Fruit fly (Drosophila melanogaster) whole organism, embryonic: ENCODE results near the gene CG12054.

Source experiments
- Atf-2 ChIP-seq: fragments of 200-800 bp; sonication (Bioruptor generic); optimal IDR thresholded peaks from 2 replicates; lab custom pipeline; 2016; ENCODE audit warnings: missing biosample characterization, missing genetic modification characterization
- CG10431 ChIP-seq: fragments of 200-800 bp; sonication (Bioruptor generic); optimal IDR thresholded peaks from 3 replicates; lab custom pipeline; 2018; ENCODE audit warnings: missing biosample characterization, mild to moderate bottlenecking, missing genetic modification characterization
- CG10543 ChIP-seq: fragments of 200-800 bp; sonication (Bioruptor generic); optimal IDR thresholded peaks from 3 replicates; lab custom pipeline; 2017; ENCODE audit warnings: missing biosample characterization, mild to moderate bottlenecking, missing genetic modification characterization, moderate library complexity
- CG11456 ChIP-seq: fragments of 200-800 bp; sonication (Bioruptor generic); IDR thresholded peaks from 3 replicates; pipeline ENCODE4 v1.3.6; 2022; ENCODE audit warnings: missing biosample characterization, missing genetic modification characterization
- CG11723 ChIP-seq: fragments of 200-800 bp; sonication (Bioruptor generic); optimal IDR thresholded peaks from 2 replicates; lab custom pipeline; 2017; ENCODE audit warnings: missing biosample characterization, mild to moderate bottlenecking, missing genetic modification characterization
- CG12071 ChIP-seq: fragments of 200-800 bp; sonication (Bioruptor generic); optimal IDR thresholded peaks from 3 replicates; lab custom pipeline; 2018; ENCODE audit warnings: missing biosample characterization, mild to moderate bottlenecking, missing genetic modification characterization
- CG13287 ChIP-seq: fragments of 200-800 bp; sonication (Bioruptor generic); IDR thresholded peaks from 2 replicates; pipeline ENCODE4 v1.3.6; 2022; ENCODE audit warnings: missing biosample characterization, missing genetic modification characterization; ENCODE audit not compliant: partially characterized antibody
- CG13894 ChIP-seq: fragments of 200-800 bp; sonication (Bioruptor generic); optimal IDR thresholded peaks from 3 replicates; lab custom pipeline; 2018; ENCODE audit warnings: missing biosample characterization, mild to moderate bottlenecking, missing genetic modification characterization, moderate library complexity
- CG15601 ChIP-seq: fragments of 200-800 bp; sonication (Bioruptor generic); optimal IDR thresholded peaks from 3 replicates; lab custom pipeline; 2019; ENCODE audit warnings: missing biosample characterization, mild to moderate bottlenecking, missing genetic modification characterization, moderate library complexity
- CG15696 ChIP-seq: fragments of 200-800 bp; sonication (Bioruptor generic); optimal IDR thresholded peaks from 2 replicates; lab custom pipeline; 2019; ENCODE audit warnings: missing biosample characterization, mild to moderate bottlenecking, missing genetic modification characterization, moderate library complexity
- CG16779 ChIP-seq: fragments of 200-800 bp; sonication (Bioruptor generic); IDR thresholded peaks from 2 replicates; pipeline ENCODE4 v1.3.6; 2022; ENCODE audit warnings: missing biosample characterization, missing genetic modification characterization
- CG1792 ChIP-seq: fragments of 200-800 bp; sonication (Bioruptor generic); optimal IDR thresholded peaks from 2 replicates; lab custom pipeline; 2016; ENCODE audit warnings: missing biosample characterization, missing genetic modification characterization
- CG9876 ChIP-seq: fragments of 200-800 bp; sonication (Bioruptor generic); optimal IDR thresholded peaks from 2 replicates; lab custom pipeline; 2016; ENCODE audit warnings: missing biosample characterization, missing genetic modification characterization
- Chrac-16 ChIP-seq: fragments of 200-800 bp; sonication (Bioruptor generic); optimal IDR thresholded peaks from 3 replicates; lab custom pipeline; 2016; ENCODE audit warnings: missing biosample characterization, missing genetic modification characterization
- Dbx ChIP-seq: fragments of 200-800 bp; sonication (Bioruptor generic); IDR thresholded peaks from 3 replicates; pipeline ENCODE4 v1.3.6; 2022; ENCODE audit warnings: missing biosample characterization, missing genetic modification characterization
- Dip3 ChIP-seq: fragments of 200-800 bp; sonication (Bioruptor generic); optimal IDR thresholded peaks from 3 replicates; lab custom pipeline; 2016; ENCODE audit warnings: missing biosample characterization, missing genetic modification characterization
- HLH54F ChIP-seq: fragments of 200-800 bp; sonication (Bioruptor generic); optimal IDR thresholded peaks from 3 replicates; lab custom pipeline; 2016; ENCODE audit warnings: missing biosample characterization, missing genetic modification characterization
- Meics ChIP-seq: fragments of 200-800 bp; sonication (Bioruptor generic); optimal IDR thresholded peaks from 2 replicates; lab custom pipeline; 2017; ENCODE audit warnings: missing biosample characterization, mild to moderate bottlenecking, missing genetic modification characterization
- NC2α ChIP-seq: fragments of 200-800 bp; sonication (Bioruptor generic); optimal IDR thresholded peaks from 2 replicates; lab custom pipeline; 2016; ENCODE audit warnings: missing biosample characterization, missing genetic modification characterization
- NK7.1 ChIP-seq: fragments of 200-800 bp; sonication (Bioruptor generic); optimal IDR thresholded peaks from 3 replicates; lab custom pipeline; 2016; ENCODE audit warnings: missing biosample characterization, missing genetic modification characterization
- Nf-YB ChIP-seq: fragments of 200-800 bp; sonication (Bioruptor generic); optimal IDR thresholded peaks from 3 replicates; lab custom pipeline; 2019; ENCODE audit warnings: missing biosample characterization, mild to moderate bottlenecking, missing genetic modification characterization, moderate library complexity
- Ravus ChIP-seq: fragments of 200-800 bp; sonication (Bioruptor generic); IDR thresholded peaks from 2 replicates; pipeline ENCODE4 v1.3.6; 2022; ENCODE audit warnings: missing biosample characterization, missing genetic modification characterization
- Xbp1 ChIP-seq: fragments of 200-800 bp; sonication (Bioruptor generic); optimal IDR thresholded peaks from 3 replicates; lab custom pipeline; 2016; ENCODE audit warnings: missing biosample characterization, mild to moderate bottlenecking, missing genetic modification characterization
- ara ChIP-seq: fragments of 200-800 bp; sonication (Bioruptor generic); IDR thresholded peaks from 2 replicates; pipeline ENCODE4 v1.3.6; 2022; ENCODE audit warnings: missing biosample characterization, missing genetic modification characterization
- chn ChIP-seq: fragments of 200-800 bp; sonication (Bioruptor generic); optimal IDR thresholded peaks from 2 replicates; lab custom pipeline; 2016; ENCODE audit warnings: missing biosample characterization, missing genetic modification characterization
- dati ChIP-seq: fragments of 200-800 bp; sonication (Bioruptor generic); IDR thresholded peaks from 2 replicates; pipeline ENCODE4 v1.3.6; 2022; ENCODE audit warnings: missing biosample characterization, missing genetic modification characterization
- dm ChIP-seq: fragments of 200-800 bp; sonication (Bioruptor generic); optimal IDR thresholded peaks from 3 replicates; lab custom pipeline; 2016; ENCODE audit warnings: missing biosample characterization, missing genetic modification characterization
- gro ChIP-seq: fragments of 200-800 bp; sonication (Bioruptor generic); optimal IDR thresholded peaks from 2 replicates; lab custom pipeline; 2016; ENCODE audit warnings: missing biosample characterization, missing genetic modification characterization
- h ChIP-seq: fragments of >200 bp; optimal IDR thresholded peaks from 2 replicates; lab custom pipeline; 2017
- hb ChIP-seq: fragments of 200-800 bp; sonication (Bioruptor generic); IDR thresholded peaks from 3 replicates; pipeline ENCODE4 v1.3.6; 2022; ENCODE audit warnings: missing biosample characterization, missing genetic modification characterization; ENCODE audit not compliant: partially characterized antibody
- insv ChIP-seq, 2 experiments: fragments of 200-800 bp; sonication (Bioruptor generic); optimal IDR thresholded peaks; 3 replicates each; lab custom pipeline; 2016 to 2018; ENCODE audit warnings: missing biosample characterization in 2 of 2, missing genetic modification characterization in 2 of 2
- lab ChIP-seq: fragments of 200-800 bp; sonication (Bioruptor generic); optimal IDR thresholded peaks from 3 replicates; lab custom pipeline; 2017; ENCODE audit warnings: missing biosample characterization, missing genetic modification characterization, mild to moderate bottlenecking, moderate library complexity, missing genetic modification reagents
- lov ChIP-seq, 2 experiments: fragments of 200-800 bp in 1 of 2; fragments of >200 bp in 1 of 2; sonication (Bioruptor generic) in 1 of 2; IDR thresholded peaks in 1 of 2; optimal IDR thresholded peaks in 1 of 2; 2 replicates in 1 of 2; 3 replicates in 1 of 2; pipeline versions ENCODE4 v1.3.6 to Lab custom; 2017 to 2022; ENCODE audit warnings: missing biosample characterization in 1 of 2, missing genetic modification characterization in 1 of 2
- mld ChIP-seq: fragments of 200-800 bp; sonication (Bioruptor generic); IDR thresholded peaks from 3 replicates; pipeline ENCODE4 v1.3.6; 2022; ENCODE audit warnings: missing biosample characterization, missing genetic modification characterization; ENCODE audit not compliant: partially characterized antibody
- odd ChIP-seq: fragments of 200-800 bp; sonication (Bioruptor generic); optimal IDR thresholded peaks from 2 replicates; lab custom pipeline; 2017; ENCODE audit warnings: missing biosample characterization, mild to moderate bottlenecking, missing genetic modification characterization
- pb ChIP-seq: fragments of 200-800 bp; sonication (Bioruptor generic); optimal IDR thresholded peaks from 3 replicates; lab custom pipeline; 2016; ENCODE audit warnings: missing biosample characterization, missing genetic modification characterization
- pho ChIP-seq: fragments of 200-800 bp; sonication (Bioruptor generic); optimal IDR thresholded peaks from 2 replicates; lab custom pipeline; 2016; ENCODE audit warnings: missing biosample characterization, missing genetic modification characterization
- ranshi ChIP-seq: fragments of 200-800 bp; sonication (Bioruptor generic); IDR thresholded peaks from 2 replicates; pipeline ENCODE4 v1.3.6; 2022; ENCODE audit warnings: missing biosample characterization, missing genetic modification characterization
- repo ChIP-seq: fragments of 200-800 bp; sonication (Bioruptor generic); optimal IDR thresholded peaks from 2 replicates; lab custom pipeline; 2016; ENCODE audit warnings: missing biosample characterization, missing genetic modification characterization
- sc ChIP-seq, 3 experiments: fragments of >200 bp in 2 of 3; fragments of 200-800 bp in 1 of 3; sonication (Bioruptor generic) in 1 of 3; optimal IDR thresholded peaks; 2 replicates in 2 of 3; 3 replicates in 1 of 3; lab custom pipeline; 2017; ENCODE audit warnings: mild to moderate bottlenecking in 1 of 3, missing biosample characterization in 1 of 3, missing genetic modification characterization in 1 of 3, missing genetic modification reagents in 1 of 3
- scrt ChIP-seq: fragments of 200-800 bp; sonication (Bioruptor generic); optimal IDR thresholded peaks from 2 replicates; lab custom pipeline; 2018; ENCODE audit warnings: missing biosample characterization, mild to moderate bottlenecking, missing genetic modification characterization, moderate library complexity
- sens-2 ChIP-seq: fragments of 200-800 bp; sonication (Bioruptor generic); IDR thresholded peaks from 2 replicates; pipeline ENCODE4 v1.3.6; 2022; ENCODE audit warnings: missing biosample characterization, missing genetic modification characterization
- toy ChIP-seq: fragments of 200-800 bp; sonication (Bioruptor generic); IDR thresholded peaks from 2 replicates; pipeline ENCODE4 v1.3.6; 2022; ENCODE audit warnings: missing biosample characterization, missing genetic modification characterization
- trh ChIP-seq: fragments of 200-800 bp; sonication (Bioruptor generic); optimal IDR thresholded peaks from 2 replicates; lab custom pipeline; 2016; ENCODE audit warnings: missing biosample characterization, missing genetic modification characterization
- wdn ChIP-seq: fragments of 200-800 bp; sonication (Bioruptor generic); IDR thresholded peaks from 2 replicates; pipeline ENCODE4 v1.3.6; 2022; ENCODE audit warnings: missing biosample characterization, missing genetic modification characterization
- wek ChIP-seq: fragments of 200-800 bp; sonication (Bioruptor generic); optimal IDR thresholded peaks from 3 replicates; lab custom pipeline; 2018; ENCODE audit warnings: missing biosample characterization, mild to moderate bottlenecking, missing genetic modification characterization, moderate library complexity
- zfh1 ChIP-seq: fragments of 200-800 bp; sonication (Bioruptor generic); IDR thresholded peaks from 3 replicates; pipeline ENCODE4 v1.3.6; 2022; ENCODE audit warnings: missing biosample characterization, missing genetic modification characterization
- zfh2 ChIP-seq: fragments of 200-800 bp; sonication (Bioruptor generic); optimal IDR thresholded peaks from 2 replicates; lab custom pipeline; 2016; ENCODE audit warnings: missing biosample characterization, missing genetic modification characterization

The CG12054 gene

dm6 chr3R:31218997-31219992, 1.2 kb upstream of the CG12054 start, which contains the start of gene ATPsynC (continued):
- TF ChIP-seq wek (GFP tag; lab: Kevin White, UChicago) (peak; percentile 17), sens-2 (GFP tag; lab: Robert Waterston, UW) (no peak), CG13287 (GFP tag; lab: Robert Waterston, UW) (no peak), NK7.1 (GFP tag; lab: Kevin White, UChicago) (no peak), CG16779 (GFP tag; lab: Robert Waterston, UW) (no peak), scrt (peak; percentile 24), zfh1 (GFP tag; lab: Robert Waterston, UW) (no peak), CG15601 (peak; percentile 73), dm (GFP tag; lab: Kevin White, UChicago) (peak; percentile 39), lov (optimal IDR thresholded peaks at IDR 0.05; lab: Kevin White, UChicago) (no peak), lov (GFP tag; IDR thresholded peaks at IDR 0.05; lab: Robert Waterston, UW) (no peak), CG11456 (no peak), pb (GFP tag; lab: Kevin White, UChicago) (peak; percentile 51), odd (GFP tag; lab: Kevin White, UChicago) (peak; percentile 59), CG11723 (GFP tag; lab: Kevin White, UChicago) (peak; percentile 5), ranshi (no peak), sc (optimal IDR thresholded peaks at IDR 0.05; lab: Kevin White, UChicago) (no peak), sc (GFP tag; optimal IDR thresholded peaks at IDR 0.05; lab: Kevin White, UChicago) (no peak), toy (GFP tag; lab: Robert Waterston, UW) (no peak), CG10431 (peak; percentile 54), h (lab: Kevin White, UChicago) (no peak), Chrac-16 (GFP tag; lab: Kevin White, UChicago) (no peak), Nf-YB (GFP tag; lab: Kevin White, UChicago) (peak; percentile 1), lab (GFP tag; lab: Kevin White, UChicago) (peak; percentile 67), HLH54F (peak; percentile 16), ara (GFP tag; lab: Robert Waterston, UW) (no peak), Xbp1 (GFP tag; lab: Kevin White, UChicago) (no peak), CG13894 (tag; lab: Kevin White, UChicago) (peak; percentile 82), wdn (GFP tag; lab: Robert Waterston, UW) (no peak), CG1792 (GFP tag; lab: Kevin White, UChicago) (no peak), chn (GFP tag; lab: Kevin White, UChicago) (peak; percentile 68), Atf-2 (GFP tag; lab: Kevin White, UChicago) (no peak), CG12071 (GFP tag; lab: Kevin White, UChicago) (peak; percentile 57), repo (GFP tag; lab: Kevin White, UChicago) (peak; percentile 33), zfh2 (GFP tag; lab: Kevin White, UChicago) (peak; percentile 16), pho (peak; percentile 21), dati (GFP tag; lab: Robert Waterston, UW) (no peak), CG10543 (GFP tag; lab: Kevin White, UChicago) (peak; percentile 76), insv (GFP tag; optimal IDR thresholded peaks at IDR 0.05; lab: Kevin White, UChicago) (peak in 1 of 2 experiments; percentile 66), Dip3 (GFP tag; lab: Kevin White, UChicago) (no peak), CG15696 (tag; lab: Kevin White, UChicago) (peak; percentile 26), Dbx (GFP tag; lab: Robert Waterston, UW) (no peak), CG9876 (no peak), Meics (GFP tag; lab: Kevin White, UChicago) (no peak), mld (no peak), hb (no peak), Ravus (GFP tag; lab: Robert Waterston, UW) (no peak), gro (GFP tag; lab: Kevin White, UChicago) (peak; percentile 74), NC2α (GFP tag; lab: Kevin White, UChicago) (no peak), trh (GFP tag; lab: Kevin White, UChicago) (no peak)
